Fruit fly (Drosophila melanogaster) whole organism, embryonic: ENCODE measurements around the gene CG44303.

Source experiments
- Asciz ChIP-seq: fragments of 200-800 bp; sonication (Bioruptor generic); optimal IDR thresholded peaks from 2 replicates; lab custom pipeline; 2017; ENCODE audit warnings: missing biosample characterization, mild to moderate bottlenecking, missing genetic modification characterization, missing genetic modification reagents
- Awh ChIP-seq: fragments of 200-800 bp; sonication (Bioruptor generic); IDR thresholded peaks from 2 replicates; pipeline ENCODE4, ENCODE4 v1.3.6; 2022; ENCODE audit warnings: missing biosample characterization, missing genetic modification characterization
- CG10959 ChIP-seq: fragments of 200-800 bp; sonication (Bioruptor generic); IDR thresholded peaks from 2 replicates; pipeline ENCODE4 v1.3.6; 2022; ENCODE audit warnings: missing biosample characterization, missing genetic modification characterization
- CG1233 ChIP-seq: fragments of 200-800 bp; sonication (Bioruptor generic); optimal IDR thresholded peaks from 4 replicates; lab custom pipeline; 2018; ENCODE audit warnings: missing biosample characterization, mild to moderate bottlenecking, missing genetic modification characterization
- CG14860 ChIP-seq: fragments of 200-800 bp; sonication (Bioruptor generic); IDR thresholded peaks from 3 replicates; pipeline ENCODE4 v1.3.6; 2022; ENCODE audit warnings: missing biosample characterization, missing genetic modification characterization; ENCODE audit not compliant: partially characterized antibody
- CG15601 ChIP-seq: fragments of 200-800 bp; sonication (Bioruptor generic); optimal IDR thresholded peaks from 3 replicates; lab custom pipeline; 2019; ENCODE audit warnings: missing biosample characterization, mild to moderate bottlenecking, missing genetic modification characterization, moderate library complexity
- CG17829 ChIP-seq: fragments of 200-800 bp; optimal IDR thresholded peaks from 2 replicates; lab custom pipeline; 2019; ENCODE audit warnings: missing biosample characterization, mild to moderate bottlenecking, missing genetic modification characterization, moderate library complexity
- CG18619 ChIP-seq: fragments of 200-800 bp; sonication (Bioruptor generic); optimal IDR thresholded peaks from 3 replicates; lab custom pipeline; 2017; ENCODE audit warnings: missing biosample characterization, mild to moderate bottlenecking, missing genetic modification characterization
- CG18764 ChIP-seq: fragments of 200-800 bp; sonication (Bioruptor generic); optimal IDR thresholded peaks from 3 replicates; lab custom pipeline; 2016; ENCODE audit warnings: missing biosample characterization, missing genetic modification characterization
- CG2889 ChIP-seq: fragments of 200-800 bp; sonication (Bioruptor generic); IDR thresholded peaks from 3 replicates; pipeline ENCODE4 v1.3.6; 2022; ENCODE audit warnings: missing biosample characterization, missing genetic modification characterization
- CG32767 ChIP-seq: fragments of 200-800 bp; sonication (Bioruptor generic); IDR thresholded peaks from 2 replicates; pipeline ENCODE4 v1.3.6; 2022; ENCODE audit warnings: missing biosample characterization, missing genetic modification characterization
- CG3407 ChIP-seq: fragments of 200-800 bp; sonication (Bioruptor generic); optimal IDR thresholded peaks from 2 replicates; lab custom pipeline; 2018; ENCODE audit warnings: missing biosample characterization, mild to moderate bottlenecking, missing genetic modification characterization
- CG5180 ChIP-seq: fragments of 200-800 bp; sonication (Bioruptor generic); optimal IDR thresholded peaks from 3 replicates; lab custom pipeline; 2017; ENCODE audit warnings: missing biosample characterization, missing genetic modification characterization, mild to moderate bottlenecking, moderate library complexity, missing genetic modification reagents
- CG6683 ChIP-seq: fragments of 200-800 bp; sonication (Bioruptor generic); optimal IDR thresholded peaks from 2 replicates; lab custom pipeline; 2017; ENCODE audit warnings: missing biosample characterization, mild to moderate bottlenecking, missing genetic modification characterization, missing genetic modification reagents
- D19A ChIP-seq: fragments of 200-800 bp; optimal IDR thresholded peaks from 3 replicates; lab custom pipeline; 2019; ENCODE audit warnings: missing biosample characterization, mild to moderate bottlenecking, missing genetic modification characterization, moderate library complexity
- Dek ChIP-seq: fragments of 200-800 bp; sonication (Bioruptor generic); optimal IDR thresholded peaks from 3 replicates; lab custom pipeline; 2019; ENCODE audit warnings: missing biosample characterization, mild to moderate bottlenecking, missing genetic modification characterization, moderate library complexity
- Dll ChIP-seq: fragments of 200-800 bp; sonication (Bioruptor generic); IDR thresholded peaks from 4 replicates; pipeline ENCODE4 v1.3.6; 2022; ENCODE audit warnings: missing biosample characterization, missing genetic modification characterization; ENCODE audit not compliant: partially characterized antibody
- Ets97D ChIP-seq: fragments of 200-800 bp; sonication (Bioruptor generic); optimal IDR thresholded peaks from 3 replicates; lab custom pipeline; 2016; ENCODE audit warnings: missing biosample characterization, missing genetic modification characterization
- Nf-YA ChIP-seq: fragments of 200-800 bp; sonication (Bioruptor generic); IDR thresholded peaks from 2 replicates; pipeline ENCODE4 v1.3.6; 2022; ENCODE audit warnings: missing biosample characterization, missing genetic modification characterization
- Nf-YB ChIP-seq: fragments of 200-800 bp; sonication (Bioruptor generic); optimal IDR thresholded peaks from 3 replicates; lab custom pipeline; 2019; ENCODE audit warnings: missing biosample characterization, mild to moderate bottlenecking, missing genetic modification characterization, moderate library complexity
- Nf-YC ChIP-seq: fragments of 200-800 bp; optimal IDR thresholded peaks from 3 replicates; lab custom pipeline; 2019; ENCODE audit warnings: missing biosample characterization, mild to moderate bottlenecking, missing genetic modification characterization, moderate library complexity
- NfI ChIP-seq: fragments of 200-800 bp; sonication (Bioruptor generic); optimal IDR thresholded peaks from 3 replicates; lab custom pipeline; 2018; ENCODE audit warnings: missing biosample characterization, mild to moderate bottlenecking, missing genetic modification characterization, moderate library complexity
- Oli ChIP-seq: fragments of 200-800 bp; sonication (Bioruptor generic); optimal IDR thresholded peaks from 2 replicates; lab custom pipeline; 2018; ENCODE audit warnings: missing biosample characterization, mild to moderate bottlenecking, missing genetic modification characterization, moderate library complexity
- Rx ChIP-seq: fragments of 200-800 bp; sonication (Bioruptor generic); IDR thresholded peaks from 2 replicates; pipeline ENCODE4 v1.3.6; 2022; ENCODE audit warnings: missing biosample characterization, missing genetic modification characterization
- Stat92E ChIP-seq, 3 experiments: fragments of >200 bp in 2 of 3; fragments of 200-800 bp in 1 of 3; sonication (Bioruptor generic) in 1 of 3; optimal IDR thresholded peaks; 2 replicates each; lab custom pipeline; 2017 to 2019; ENCODE audit warnings: missing biosample characterization in 3 of 3, missing genetic modification characterization in 3 of 3, mild to moderate bottlenecking in 1 of 3, moderate library complexity in 1 of 3
- Trl ChIP-seq, 3 experiments: fragments of >200 bp in 2 of 3; fragments of 200-800 bp in 1 of 3; sonication (Bioruptor generic) in 1 of 3; optimal IDR thresholded peaks; 2 replicates in 1 of 3; 3 replicates in 2 of 3; lab custom pipeline; 2016 to 2017; ENCODE audit warnings: missing biosample characterization in 1 of 3, missing genetic modification characterization in 1 of 3
- ato ChIP-seq: fragments of 200-800 bp; sonication (Bioruptor generic); IDR thresholded peaks from 2 replicates; pipeline ENCODE4 v1.3.6; 2022; ENCODE audit warnings: missing biosample characterization, missing genetic modification characterization; ENCODE audit not compliant: partially characterized antibody
- bcd ChIP-seq: fragments of 200-800 bp; sonication (Bioruptor generic); optimal IDR thresholded peaks from 2 replicates; lab custom pipeline; 2017; ENCODE audit warnings: missing biosample characterization, mild to moderate bottlenecking, missing genetic modification characterization
- cad ChIP-seq: fragments of >200 bp; optimal IDR thresholded peaks from 2 replicates; lab custom pipeline; 2017; ENCODE audit warnings: missing biosample characterization, missing genetic modification characterization
- danr ChIP-seq: fragments of 200-800 bp; sonication (Bioruptor generic); IDR thresholded peaks from 2 replicates; pipeline ENCODE4 v1.3.6; 2022; ENCODE audit warnings: missing biosample characterization, missing genetic modification characterization
- dmrt99B ChIP-seq: fragments of 200-800 bp; sonication (Bioruptor generic); optimal IDR thresholded peaks from 2 replicates; lab custom pipeline; 2018; ENCODE audit warnings: missing biosample characterization, mild to moderate bottlenecking, missing genetic modification characterization, moderate library complexity
- fd102C ChIP-seq: fragments of 200-800 bp; sonication (Bioruptor generic); optimal IDR thresholded peaks from 2 replicates; lab custom pipeline; 2018; ENCODE audit warnings: missing biosample characterization, mild to moderate bottlenecking, missing genetic modification characterization, moderate library complexity
- gcm ChIP-seq: fragments of 200-800 bp; sonication (Bioruptor generic); optimal IDR thresholded peaks from 2 replicates; lab custom pipeline; 2019; ENCODE audit warnings: missing biosample characterization, mild to moderate bottlenecking, missing genetic modification characterization, moderate library complexity
- jing ChIP-seq: fragments of 200-800 bp; sonication (Bioruptor generic); optimal IDR thresholded peaks from 2 replicates; lab custom pipeline; 2018; ENCODE audit warnings: missing biosample characterization, mild to moderate bottlenecking, missing genetic modification characterization
- lab ChIP-seq: fragments of 200-800 bp; sonication (Bioruptor generic); optimal IDR thresholded peaks from 3 replicates; lab custom pipeline; 2017; ENCODE audit warnings: missing biosample characterization, missing genetic modification characterization, mild to moderate bottlenecking, moderate library complexity, missing genetic modification reagents
- lbe ChIP-seq: fragments of 200-800 bp; sonication (Bioruptor generic); optimal IDR thresholded peaks from 2 replicates; lab custom pipeline; 2016; ENCODE audit warnings: missing biosample characterization, mild to moderate bottlenecking, missing genetic modification characterization
- mirr ChIP-seq: fragments of 200-800 bp; sonication (Bioruptor generic); optimal IDR thresholded peaks from 3 replicates; lab custom pipeline; 2018; ENCODE audit warnings: missing biosample characterization, mild to moderate bottlenecking, missing genetic modification characterization
- nerfin-1 ChIP-seq: fragments of 200-800 bp; sonication (Bioruptor generic); optimal IDR thresholded peaks from 3 replicates; lab custom pipeline; 2019; ENCODE audit warnings: missing biosample characterization, mild to moderate bottlenecking, missing genetic modification characterization, moderate library complexity
- nmo ChIP-seq: fragments of 200-800 bp; sonication (Bioruptor generic); optimal IDR thresholded peaks from 2 replicates; lab custom pipeline; 2018; ENCODE audit warnings: missing biosample characterization, mild to moderate bottlenecking, missing genetic modification characterization, moderate library complexity
- onecut ChIP-seq: fragments of 200-800 bp; sonication (Bioruptor generic); IDR thresholded peaks from 2 replicates; pipeline ENCODE4 v1.3.6; 2022; ENCODE audit warnings: missing biosample characterization, missing genetic modification characterization
- rib ChIP-seq: fragments of 200-800 bp; sonication (Bioruptor generic); IDR thresholded peaks from 2 replicates; pipeline ENCODE4 v1.3.6; 2022; ENCODE audit warnings: missing biosample characterization, missing genetic modification characterization
- salm ChIP-seq: fragments of 200-800 bp; sonication (Bioruptor generic); optimal IDR thresholded peaks from 2 replicates; lab custom pipeline; 2018; ENCODE audit warnings: missing biosample characterization, mild to moderate bottlenecking, missing genetic modification characterization
- slbo ChIP-seq: fragments of 200-800 bp; sonication (Bioruptor generic); IDR thresholded peaks from 2 replicates; pipeline ENCODE4 v1.3.6; 2022; ENCODE audit warnings: missing biosample characterization, missing genetic modification characterization
- sr ChIP-seq: fragments of 200-800 bp; sonication (Bioruptor generic); IDR thresholded peaks from 3 replicates; pipeline ENCODE4 v1.3.6; 2022; ENCODE audit warnings: missing biosample characterization, missing genetic modification characterization
- stwl ChIP-seq: fragments of 200-800 bp; sonication (Bioruptor generic); optimal IDR thresholded peaks from 3 replicates; lab custom pipeline; 2018; ENCODE audit warnings: missing biosample characterization, mild to moderate bottlenecking, missing genetic modification characterization, moderate library complexity
- tap ChIP-seq: fragments of 200-800 bp; optimal IDR thresholded peaks from 3 replicates; lab custom pipeline; 2019; ENCODE audit warnings: missing biosample characterization, mild to moderate bottlenecking, missing genetic modification characterization, moderate library complexity
- tna ChIP-seq: fragments of 200-800 bp; sonication (Bioruptor generic); IDR thresholded peaks from 2 replicates; pipeline ENCODE4 v1.3.6; 2022; ENCODE audit warnings: missing biosample characterization, missing genetic modification characterization; ENCODE audit not compliant: partially characterized antibody

CG44303 gene

DNA sequence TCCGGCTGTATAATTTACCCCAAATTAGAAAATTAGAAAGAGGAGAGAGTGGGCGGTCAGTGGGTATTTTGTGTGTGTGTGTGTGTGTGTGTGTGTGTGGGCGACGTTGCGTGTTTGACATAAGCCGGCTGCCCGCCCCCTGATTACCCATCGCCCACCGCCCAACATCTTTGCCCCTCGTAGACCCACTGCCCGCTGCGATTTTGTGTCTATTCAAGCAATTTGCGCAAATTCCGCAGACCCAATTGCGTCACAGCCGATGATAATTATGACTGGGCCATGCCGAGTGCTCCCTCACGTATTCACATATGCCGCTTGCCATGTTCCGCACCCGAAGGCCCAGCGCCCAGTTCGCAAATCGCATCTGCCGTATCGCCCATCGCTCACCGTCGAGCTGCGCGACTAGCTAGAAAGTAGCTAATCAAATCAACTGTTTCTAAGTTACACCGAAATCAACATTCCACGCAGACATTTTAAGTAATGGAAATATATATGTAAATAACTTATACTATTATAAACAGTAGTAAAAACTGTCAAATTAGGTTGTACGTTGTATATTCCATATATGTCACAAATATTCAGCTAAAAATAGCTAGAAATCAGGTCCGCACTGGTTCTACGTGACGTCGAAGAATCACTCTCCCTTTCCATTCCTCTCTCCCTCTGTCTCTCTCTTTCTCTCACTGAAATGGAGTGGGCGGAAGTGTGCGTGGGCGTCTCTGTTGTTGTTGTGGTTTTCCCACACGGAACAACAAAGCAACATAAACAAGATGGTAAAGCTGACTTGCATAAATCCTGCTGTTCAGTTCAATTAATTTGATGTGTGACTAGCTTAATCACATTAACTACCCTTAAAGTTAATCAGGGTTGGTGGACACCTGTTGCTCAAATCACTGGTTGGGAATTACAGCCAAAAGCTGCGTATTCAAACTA is 30.3 kb downstream of the CG44303 start (continued):
- TF ChIP-seq Nf-YC (tag; lab: Kevin White, UChicago) (peak; percentile 59), CG18764 (GFP tag; lab: Kevin White, UChicago) (no peak), onecut (GFP tag; lab: Robert Waterston, UW) (peak; percentile 28; the same call in 1 of the 2 replicates), CG1233 (GFP tag; lab: Kevin White, UChicago) (peak; percentile 33), CG2889 (GFP tag; lab: Robert Waterston, UW) (no peak), tna (GFP tag; lab: Robert Waterston, UW) (no peak), tap (peak; percentile 22), Trl (optimal IDR thresholded peaks at IDR 0.05; lab: Kevin White, UChicago) (peak; percentile 58 to 75), Trl (GFP tag; optimal IDR thresholded peaks at IDR 0.05; lab: Kevin White, UChicago) (no peak), nerfin-1 (peak; percentile 43), Nf-YA (GFP tag; lab: Robert Waterston, UW) (no peak), slbo (peak; percentile 54), Dll (GFP tag; lab: Robert Waterston, UW) (peak; percentile 34; the same call in 1 of the 4 replicates), CG10959 (no peak), lbe (GFP tag; lab: Kevin White, UChicago) (peak; percentile 46), stwl (tag; lab: Kevin White, UChicago) (no peak), salm (tag; lab: Kevin White, UChicago) (no peak), Stat92E (GFP tag; optimal IDR thresholded peaks at IDR 0.05; lab: Kevin White, UChicago) (peak in 1 of 3 experiments; percentile 26), D19A (tag; lab: Kevin White, UChicago) (peak; percentile 42), gcm (GFP tag; lab: Kevin White, UChicago) (peak; percentile 31), CG3407 (GFP tag; lab: Kevin White, UChicago) (no peak), CG17829 (tag; lab: Kevin White, UChicago) (peak; percentile 17), Dek (tag; lab: Kevin White, UChicago) (peak; percentile 23), danr (GFP tag; lab: Robert Waterston, UW) (no peak), lab (peak; percentile 56), Nf-YB (GFP tag; lab: Kevin White, UChicago) (peak; percentile 33), rib (GFP tag; lab: Robert Waterston, UW) (peak; percentile 54; the same call in 1 of the 2 replicates), CG6683 (GFP tag; lab: Kevin White, UChicago) (peak; percentile 11), CG18619 (GFP tag; lab: Kevin White, UChicago) (peak; percentile 3), CG14860 (GFP tag; lab: Robert Waterston, UW) (no peak), bcd (GFP tag; lab: Kevin White, UChicago) (peak; percentile 3), NfI (GFP tag; lab: Kevin White, UChicago) (peak; percentile 31), dmrt99B (tag; lab: Kevin White, UChicago) (peak; percentile 49), nmo (GFP tag; lab: Kevin White, UChicago) (peak; percentile 52), CG15601 (tag; lab: Kevin White, UChicago) (peak; percentile 43), cad (GFP tag; lab: Kevin White, UChicago) (no peak), ato (GFP tag; lab: Robert Waterston, UW) (no peak), Awh (GFP tag; lab: Robert Waterston, UW) (no peak), fd102C (GFP tag; lab: Kevin White, UChicago) (no peak), jing (GFP tag; lab: Kevin White, UChicago) (no peak), mirr (no peak), Oli (tag; lab: Kevin White, UChicago) (peak; percentile 40), CG5180 (peak; percentile 11), Ets97D (GFP tag; lab: Kevin White, UChicago) (no peak), Rx (no peak), CG32767 (GFP tag; lab: Robert Waterston, UW) (no peak), Asciz (peak; percentile 41), sr (GFP tag; lab: Robert Waterston, UW) (peak; percentile 96)
